Worm (Caenorhabditis elegans): ENCODE results near the gene T02E9.5.

- no peak for TF ChIP-seq hlh-6 (tag; optimal IDR thresholded peaks at IDR 0.05)
- no peak for TF ChIP-seq ceh-6 (GFP tag; optimal IDR thresholded peaks at IDR 0.05)
- TF ChIP-seq hlh-13 (GFP tag; optimal IDR thresholded peaks at IDR 0.05), result no peak
- no peak for TF ChIP-seq unc-55 (GFP tag; optimal IDR thresholded peaks at IDR 0.05)
- no peak for TF ChIP-seq sdc-2 (tag; optimal IDR thresholded peaks at IDR 0.05)
- no peak for TF ChIP-seq pha-4 (tag; optimal IDR thresholded peaks at IDR 0.05)
- no peak for TF ChIP-seq ets-4 (tag; optimal IDR thresholded peaks at IDR 0.05)
These were observed 7.8 kb upstream of the T02E9.5 start, which contains the start of gene T02E9.6 for ce11 chrV:11334193-11334592.

Measured in whole organism, late embryonic.